Worm (Caenorhabditis elegans) whole organism, late embryonic: Measurements from ENCODE around the gene H27A22.1.

Source experiments
- C08G9.2 ChIP-seq: sonication (generic microtip); optimal IDR thresholded peaks from 2 replicates; lab custom pipeline; 2016; ENCODE audit warnings: mild to moderate bottlenecking, missing genetic modification characterization, moderate library complexity, missing compliant biosample characterization
- T23F11.4 ChIP-seq: fragments of 200-800 bp; sonication (Bioruptor generic); optimal IDR thresholded peaks from 2 replicates; lab custom pipeline; 2018; ENCODE audit warnings: mild to moderate bottlenecking, missing genetic modification characterization, missing compliant biosample characterization
- ceh-14 ChIP-seq: sonication (generic microtip); optimal IDR thresholded peaks from 2 replicates; lab custom pipeline; 2016; ENCODE audit warnings: missing genotype, missing genetic modification characterization, missing compliant biosample characterization
- ceh-2 ChIP-seq: sonication (generic microtip); optimal IDR thresholded peaks from 2 replicates; lab custom pipeline; 2016; ENCODE audit warnings: missing genotype, missing genetic modification characterization, missing compliant biosample characterization
- ceh-30 ChIP-seq: fragments of 150-350 bp; optimal IDR thresholded peaks from 2 replicates; lab custom pipeline; 2014; ENCODE audit warnings: missing biosample characterization, missing genetic modification characterization
- ceh-34 ChIP-seq: sonication (generic microtip); optimal IDR thresholded peaks from 2 replicates; lab custom pipeline; 2016; ENCODE audit warnings: mild to moderate bottlenecking, missing genetic modification characterization, missing compliant biosample characterization
- ceh-45 ChIP-seq: fragments of 200-800 bp; sonication (Bioruptor generic); IDR thresholded peaks from 2 replicates; pipeline ENCODE4 v1.3.6; 2022; ENCODE audit warnings: missing genetic modification reagents, missing genetic modification characterization, missing compliant biosample characterization
- ceh-6 ChIP-seq: fragments of 200-800 bp; sonication (Bioruptor generic); optimal IDR thresholded peaks from 2 replicates; lab custom pipeline; 2018; ENCODE audit warnings: mild to moderate bottlenecking, missing genetic modification characterization, missing compliant biosample characterization
- ceh-9 ChIP-seq: sonication (generic microtip); optimal IDR thresholded peaks from 2 replicates; lab custom pipeline; 2016; ENCODE audit warnings: mild to moderate bottlenecking, missing genetic modification characterization, inconsistent platforms, missing compliant biosample characterization
- dmd-4 ChIP-seq: sonication (generic microtip); optimal IDR thresholded peaks from 2 replicates; lab custom pipeline; 2016; ENCODE audit warnings: borderline replicate concordance, missing genetic modification characterization, missing compliant biosample characterization
- elt-2 ChIP-seq: sonication (generic microtip); optimal IDR thresholded peaks from 2 replicates; lab custom pipeline; 2016; ENCODE audit warnings: missing genetic modification reagents, missing genetic modification characterization, missing compliant biosample characterization
- elt-4 ChIP-seq: sonication (generic microtip); optimal IDR thresholded peaks from 2 replicates; lab custom pipeline; 2016; ENCODE audit warnings: missing genetic modification characterization, missing compliant biosample characterization
- fkh-6 ChIP-seq: sonication (generic microtip); optimal IDR thresholded peaks from 2 replicates; lab custom pipeline; 2016; ENCODE audit warnings: missing genetic modification characterization, missing compliant biosample characterization
- gmeb-2 ChIP-seq: sonication (generic microtip); optimal IDR thresholded peaks from 2 replicates; lab custom pipeline; 2016; ENCODE audit warnings: missing genetic modification characterization, inconsistent platforms, missing compliant biosample characterization
- hlh-15 ChIP-seq: sonication (generic microtip); optimal IDR thresholded peaks from 2 replicates; lab custom pipeline; 2016; ENCODE audit warnings: missing genetic modification characterization, missing compliant biosample characterization
- hlh-30 ChIP-seq: sonication (generic microtip); optimal IDR thresholded peaks from 2 replicates; lab custom pipeline; 2017; ENCODE audit warnings: antibody characterized with exemption, missing genetic modification characterization, missing compliant biosample characterization; ENCODE audit not compliant: insufficient read depth
- hlh-6 ChIP-seq: sonication (generic microtip); optimal IDR thresholded peaks from 2 replicates; lab custom pipeline; 2016; ENCODE audit warnings: missing genotype, missing genetic modification characterization, missing compliant biosample characterization
- hlh-8 ChIP-seq: sonication (generic microtip); optimal IDR thresholded peaks from 2 replicates; lab custom pipeline; 2016; ENCODE audit warnings: missing genotype, missing genetic modification characterization, missing compliant biosample characterization
- lim-6 ChIP-seq: sonication (generic microtip); optimal IDR thresholded peaks from 2 replicates; lab custom pipeline; 2016; ENCODE audit warnings: missing genetic modification characterization, missing compliant biosample characterization
- lin-11 ChIP-seq: fragments of 200-800 bp; sonication (Bioruptor generic); optimal IDR thresholded peaks from 2 replicates; lab custom pipeline; 2018; ENCODE audit warnings: mild to moderate bottlenecking, missing genetic modification characterization, missing compliant biosample characterization
- madf-2 ChIP-seq: sonication (generic microtip); optimal IDR thresholded peaks from 2 replicates; lab custom pipeline; 2017; ENCODE audit warnings: missing genetic modification characterization, missing compliant biosample characterization
- nfya-1 ChIP-seq: sonication (generic microtip); optimal IDR thresholded peaks from 2 replicates; lab custom pipeline; 2017; ENCODE audit warnings: missing genetic modification characterization, mild to moderate bottlenecking, missing compliant biosample characterization, antibody characterized with exemption, moderate library complexity
- npax-4 ChIP-seq: sonication (generic microtip); optimal IDR thresholded peaks from 2 replicates; lab custom pipeline; 2016; ENCODE audit warnings: missing genetic modification characterization, missing compliant biosample characterization
- pat-9 ChIP-seq: fragments of 200-800 bp; sonication (Bioruptor generic); optimal IDR thresholded peaks from 2 replicates; lab custom pipeline; 2018; ENCODE audit warnings: mild to moderate bottlenecking, missing genetic modification characterization, moderate library complexity, missing compliant biosample characterization
- pha-2 ChIP-seq: sonication (generic microtip); optimal IDR thresholded peaks from 2 replicates; lab custom pipeline; 2017; ENCODE audit warnings: mild to moderate bottlenecking, missing genetic modification characterization, missing compliant biosample characterization
- pqm-1 ChIP-seq: sonication (generic microtip); optimal IDR thresholded peaks from 2 replicates; lab custom pipeline; 2016; ENCODE audit warnings: missing genetic modification characterization, missing compliant biosample characterization
- pros-1 ChIP-seq: fragments of 150-350 bp; optimal IDR thresholded peaks from 2 replicates; lab custom pipeline; 2014; ENCODE audit warnings: missing biosample characterization, missing genetic modification reagents, missing genetic modification characterization
- ref-2 ChIP-seq: sonication (generic microtip); optimal IDR thresholded peaks from 2 replicates; lab custom pipeline; 2016; ENCODE audit warnings: missing genetic modification characterization, missing compliant biosample characterization
- rnt-1 ChIP-seq: sonication (generic microtip); optimal IDR thresholded peaks from 2 replicates; lab custom pipeline; 2016; ENCODE audit warnings: missing genetic modification characterization, missing compliant biosample characterization
- sox-2 ChIP-seq: fragments of 200-800 bp; sonication (Bioruptor generic); IDR thresholded peaks from 2 replicates; pipeline ENCODE4 v1.3.6; 2022; ENCODE audit warnings: missing genetic modification reagents, missing genetic modification characterization, missing compliant biosample characterization
- sox-4 ChIP-seq: sonication (generic microtip); optimal IDR thresholded peaks from 2 replicates; lab custom pipeline; 2017; ENCODE audit warnings: mild to moderate bottlenecking, missing genetic modification characterization, inconsistent platforms, missing compliant biosample characterization
- tbx-7 ChIP-seq: sonication (generic microtip); optimal IDR thresholded peaks from 2 replicates; lab custom pipeline; 2016; ENCODE audit warnings: missing genotype, missing genetic modification characterization, missing compliant biosample characterization
- unc-55 ChIP-seq: sonication (generic microtip); optimal IDR thresholded peaks from 2 replicates; lab custom pipeline; 2017; ENCODE audit warnings: missing biosample characterization, missing genetic modification reagents, missing genetic modification characterization
- unc-86 ChIP-seq: sonication (generic microtip); optimal IDR thresholded peaks from 2 replicates; lab custom pipeline; 2016; ENCODE audit warnings: missing genetic modification characterization, missing compliant biosample characterization

Gene H27A22.1

DNA sequence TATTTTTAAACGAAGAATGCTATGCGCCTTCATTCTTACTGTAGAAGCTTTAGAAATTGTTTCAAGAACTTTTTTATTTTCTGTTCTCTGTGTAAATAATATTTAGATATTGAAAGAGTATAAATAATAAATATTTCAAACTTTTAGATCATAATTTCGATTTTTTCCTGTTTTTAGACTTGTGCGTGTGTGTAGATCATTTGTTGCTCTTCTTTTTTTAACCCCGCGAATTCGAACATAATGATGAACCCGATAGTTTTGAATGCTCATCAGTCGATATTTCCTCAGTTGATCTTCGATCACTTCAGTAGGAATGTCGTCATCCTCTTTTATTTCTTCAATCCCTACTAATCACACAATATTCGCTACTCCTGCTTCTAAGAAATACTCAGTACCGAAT lies 5.1 kb upstream of the H27A22.1 start, which contains the start of gene T21C9.13:
T21C9.13 (plus strand) TSS at position 33 of the 400 bp plus-strand sequence.
- TF ChIP-seq elt-2 (tag; lab: Kevin White, UChicago) (no peak), sox-2 (GFP tag; lab: Robert Waterston, UW) (no peak), ceh-45 (no peak), lin-11 (no peak), ref-2 (tag; lab: Kevin White, UChicago) (no peak), T23F11.4 (no peak), ceh-9 (no peak), hlh-6 (tag; lab: Kevin White, UChicago) (no peak), fkh-6 (tag; lab: Kevin White, UChicago) (no peak), ceh-2 (no peak), tbx-7 (no peak), C08G9.2 (tag; lab: Kevin White, UChicago) (no peak)

DNA sequence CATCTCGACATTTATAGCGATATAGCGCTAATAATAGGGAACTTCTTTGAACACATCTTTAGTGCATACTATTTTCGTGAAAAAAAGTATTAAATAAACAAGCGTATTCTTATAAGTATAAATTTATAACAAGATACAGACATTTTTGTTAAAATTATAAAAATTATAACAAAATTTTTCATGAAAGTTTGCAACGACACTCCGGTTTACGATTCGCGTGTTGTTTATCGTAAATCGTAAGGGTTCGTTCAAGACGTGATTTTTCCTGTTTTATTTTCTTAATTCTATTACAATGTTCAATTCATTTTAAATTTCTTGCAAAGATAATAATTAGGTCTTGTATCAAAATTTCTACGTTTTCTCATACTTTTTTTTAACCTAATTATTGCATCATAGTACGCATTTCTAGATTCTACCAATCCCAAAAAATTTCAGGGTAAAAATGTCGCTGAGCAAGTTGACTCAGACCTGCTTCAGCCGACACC lies 3.6 kb upstream of the H27A22.1 start, which contains the start of gene scpl-4:
scpl-4 (plus strand) TSS at position 435 of the 485 bp plus-strand sequence.
- no peak for TF ChIP-seq rnt-1 (tag; lab: Kevin White, UChicago)
- no peak for TF ChIP-seq dmd-4 (tag; lab: Kevin White, UChicago)
- no peak for TF ChIP-seq ceh-30 (tag; lab: Kevin White, UChicago)
- TF ChIP-seq pat-9 (tag; lab: Kevin White, UChicago): no peak
- TF ChIP-seq elt-4 (tag; lab: Kevin White, UChicago): no peak
- no peak for TF ChIP-seq pha-2 (tag; lab: Kevin White, UChicago)
- no peak for TF ChIP-seq pros-1 (tag; lab: Kevin White, UChicago)
- TF ChIP-seq sox-2 (GFP tag; lab: Robert Waterston, UW): no peak
- TF ChIP-seq ceh-45: no peak
- TF ChIP-seq hlh-30 (tag; lab: Kevin White, UChicago): no peak
- TF ChIP-seq, all 69 proteins: peak for 0

DNA sequence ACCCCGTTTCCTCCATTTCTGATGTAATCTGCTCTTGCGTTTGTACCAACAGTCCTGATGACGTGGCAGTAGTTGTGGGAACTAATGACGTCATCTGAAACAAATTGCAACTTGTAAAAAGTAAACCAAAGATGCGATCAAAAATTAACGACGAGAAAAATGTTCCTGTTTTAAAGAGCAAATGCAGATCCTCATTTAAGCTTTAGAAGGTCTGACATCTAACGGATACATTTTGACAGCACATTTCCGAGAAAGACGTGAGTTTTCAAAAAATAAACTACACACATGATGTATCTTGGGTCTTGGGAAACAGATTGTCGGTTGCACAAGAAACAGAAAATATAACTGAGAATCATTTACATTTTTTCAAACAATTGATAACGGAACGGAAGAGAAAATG lies 13.1 kb downstream of the H27A22.1 start, which contains the start of gene H09F14.1:
H09F14.1 (minus strand) TSS at position 101 of the 400 bp plus-strand sequence.
- TF ChIP-seq unc-55 (no peak), C08G9.2 (tag; lab: Kevin White, UChicago) (no peak), hlh-8 (tag; lab: Kevin White, UChicago) (no peak), ceh-34 (tag; lab: Kevin White, UChicago) (no peak), gmeb-2 (tag; lab: Kevin White, UChicago) (no peak), ceh-14 (tag; lab: Kevin White, UChicago) (no peak), pha-2 (tag; lab: Kevin White, UChicago) (no peak), hlh-15 (tag; lab: Kevin White, UChicago) (no peak), madf-2 (tag; lab: Kevin White, UChicago) (no peak)

DNA sequence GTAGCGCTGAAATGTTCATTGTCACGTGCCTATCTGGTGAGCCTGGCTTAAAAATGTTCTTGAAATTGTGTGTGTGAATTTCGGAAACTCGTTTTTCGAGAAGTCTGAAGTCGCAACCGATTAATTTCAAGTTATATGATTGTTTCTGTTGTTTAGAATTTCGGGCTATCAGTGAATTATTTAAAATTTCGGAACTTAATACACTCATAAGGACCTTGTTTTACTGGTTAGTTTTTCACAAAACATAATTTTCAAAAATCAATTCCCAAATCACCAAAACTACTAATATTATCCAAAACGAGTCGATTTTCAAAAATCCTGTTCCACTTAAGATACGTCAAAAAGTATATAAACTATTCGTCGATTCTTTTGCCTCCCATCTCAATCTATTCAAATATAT lies 28.1 kb downstream of the H27A22.1 start:
- TF ChIP-seq nfya-1: no peak
- no peak for TF ChIP-seq lim-6 (tag; lab: Kevin White, UChicago)
- no peak for TF ChIP-seq dmd-4 (tag; lab: Kevin White, UChicago)
- no peak for TF ChIP-seq npax-4 (tag; lab: Kevin White, UChicago)
- no peak for TF ChIP-seq sox-2 (GFP tag; lab: Robert Waterston, UW)
- no peak for TF ChIP-seq ceh-6 (GFP tag; lab: Kevin White, UChicago)
- no peak for TF ChIP-seq tbx-7
- TF ChIP-seq pqm-1 (tag; lab: Kevin White, UChicago): no peak
- TF ChIP-seq fkh-6 (tag; lab: Kevin White, UChicago): no peak
- TF ChIP-seq unc-86 (tag; lab: Kevin White, UChicago): no peak
- no peak for TF ChIP-seq hlh-30 (tag; lab: Kevin White, UChicago)
- no peak for TF ChIP-seq sox-4 (tag; lab: Kevin White, UChicago)
